Fruit fly (Drosophila melanogaster): ENCODE data around the gene CHES-1-like.

dm6 chrX:7700239-7700793, 8.9 kb downstream of the CHES-1-like start:
- TF ChIP-seq CG34367 (tag; optimal IDR thresholded peaks at IDR 0.05) (peak; percentile 56), CG10348 (GFP tag; IDR thresholded peaks at IDR 0.05) (peak; percentile 85), CG8159 (tag; optimal IDR thresholded peaks at IDR 0.05) (peak; percentile 50), CG17806 (tag; optimal IDR thresholded peaks at IDR 0.05) (peak; percentile 64), gl (tag; optimal IDR thresholded peaks at IDR 0.05) (no peak), Snoo (tag; optimal IDR thresholded peaks at IDR 0.05) (peak; percentile 26), Ets98B (GFP tag; IDR thresholded peaks at IDR 0.05) (peak; percentile 93), EcR (GFP tag; optimal IDR thresholded peaks at IDR 0.05) (no peak), CG15710 (tag; optimal IDR thresholded peaks at IDR 0.05) (peak; percentile 54), CG32121 (GFP tag; IDR thresholded peaks at IDR 0.05) (peak; percentile 93), CG4496 (GFP tag; IDR thresholded peaks at IDR 0.05) (peak; percentile 96), Pif1B (GFP tag; optimal IDR thresholded peaks at IDR 0.05) (peak; percentile 56)
